Worm (Caenorhabditis elegans): ENCODE results near the gene F58E6.13.

The F58E6.13 gene

DNA sequence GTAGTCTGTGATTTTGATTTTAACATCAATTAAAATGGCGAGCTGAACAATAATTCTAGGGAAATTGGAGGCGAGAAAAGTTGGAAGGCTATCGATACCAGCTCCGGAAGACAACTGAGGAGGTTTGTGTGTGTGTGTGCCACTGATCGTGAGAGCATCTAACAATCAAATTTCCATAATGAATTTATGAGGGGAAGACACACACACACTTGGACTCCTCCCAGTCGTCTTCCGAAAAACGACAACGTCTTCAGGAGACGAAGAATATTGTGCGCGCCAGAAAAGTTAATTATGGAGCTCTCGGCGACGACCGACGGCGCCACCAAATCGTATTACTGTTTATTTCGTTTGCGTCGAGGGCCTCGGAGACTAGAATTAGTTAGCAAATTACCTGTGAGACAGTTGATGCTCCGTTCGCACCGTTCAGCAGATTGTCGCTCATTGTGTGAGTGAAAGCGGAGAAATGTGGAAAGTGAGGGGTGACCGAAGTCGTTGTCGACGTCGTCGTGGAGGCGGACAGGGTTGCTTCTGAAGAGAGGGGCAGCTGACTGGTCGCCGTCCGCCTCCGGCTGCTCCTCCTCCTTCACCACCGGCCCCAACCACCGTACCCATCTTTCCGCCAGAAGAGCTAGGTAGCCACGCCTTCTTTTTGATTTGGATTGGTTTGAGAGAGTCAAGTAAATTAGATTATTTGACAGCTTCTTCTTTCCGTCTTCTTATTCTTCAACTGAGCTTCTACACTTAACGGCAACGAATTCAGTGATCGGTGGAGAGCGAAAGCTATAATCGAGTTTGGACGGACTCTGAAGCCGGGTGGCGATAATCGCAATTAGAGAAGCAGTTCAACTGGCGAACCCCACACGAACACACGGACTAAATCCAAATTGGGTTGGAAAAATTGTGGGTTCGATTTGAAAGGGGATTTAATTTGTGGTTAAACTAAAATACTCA is 24.1 kb downstream of the F58E6.13 start, which contains the start of gene unc-42:
unc-42 (minus strand) TSS at position 564 of the 951 bp plus-strand sequence.
- TF ChIP-seq ama-1 (optimal IDR thresholded peaks at IDR 0.05) (no peak), pat-9 (tag; optimal IDR thresholded peaks at IDR 0.05) (no peak), ceh-6 (GFP tag; optimal IDR thresholded peaks at IDR 0.05) (no peak), ceh-22 (tag; optimal IDR thresholded peaks at IDR 0.05) (no peak), nfya-1 (tag; optimal IDR thresholded peaks at IDR 0.05) (peak; percentile 33), F13H6.1 (tag; optimal IDR thresholded peaks at IDR 0.05) (no peak), fkh-10 (GFP tag; optimal IDR thresholded peaks at IDR 0.05) (no peak), C38D4.7 (GFP tag; optimal IDR thresholded peaks at IDR 0.05) (no peak), ceh-2 (tag; optimal IDR thresholded peaks at IDR 0.05) (no peak), fax-1 (tag; optimal IDR thresholded peaks at IDR 0.05) (no peak), hlh-13 (GFP tag; optimal IDR thresholded peaks at IDR 0.05) (no peak), unc-55 (GFP tag; optimal IDR thresholded peaks at IDR 0.05) (no peak), mec-3 (tag; optimal IDR thresholded peaks at IDR 0.05; ENCODE audit: borderline replicate concordance) (no peak), madf-2 (tag; optimal IDR thresholded peaks at IDR 0.05) (no peak), ceh-31 (tag; optimal IDR thresholded peaks at IDR 0.05) (peak; percentile 69)

DNA sequence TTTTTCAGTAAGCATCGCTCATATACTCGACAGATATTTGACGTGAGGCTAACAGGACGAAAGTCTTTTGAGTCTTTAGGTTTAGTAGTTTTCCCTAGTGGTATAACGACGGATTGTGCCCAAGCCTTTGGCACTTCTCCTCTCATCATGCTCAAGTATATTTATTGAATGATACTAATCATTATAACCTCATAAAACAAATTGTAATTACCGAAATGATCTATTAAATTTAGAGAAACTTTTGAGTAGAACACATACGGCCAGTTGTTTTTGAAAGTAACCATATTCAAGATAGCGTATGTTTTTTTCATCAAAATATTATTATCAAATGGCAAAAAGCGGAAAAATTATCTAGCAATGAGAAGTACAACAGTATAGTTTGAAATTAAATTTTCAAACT is 26.3 kb downstream of the F58E6.13 start:
- TF ChIP-seq hlh-13 (GFP tag; optimal IDR thresholded peaks at IDR 0.05) = no peak
- no peak for TF ChIP-seq ceh-6 (GFP tag; optimal IDR thresholded peaks at IDR 0.05)
- TF ChIP-seq odd-2 (tag; optimal IDR thresholded peaks at IDR 0.05) = no peak
- no peak for TF ChIP-seq fax-1 (tag; optimal IDR thresholded peaks at IDR 0.05)
- TF ChIP-seq hlh-15 (tag; optimal IDR thresholded peaks at IDR 0.05) = no peak

DNA sequence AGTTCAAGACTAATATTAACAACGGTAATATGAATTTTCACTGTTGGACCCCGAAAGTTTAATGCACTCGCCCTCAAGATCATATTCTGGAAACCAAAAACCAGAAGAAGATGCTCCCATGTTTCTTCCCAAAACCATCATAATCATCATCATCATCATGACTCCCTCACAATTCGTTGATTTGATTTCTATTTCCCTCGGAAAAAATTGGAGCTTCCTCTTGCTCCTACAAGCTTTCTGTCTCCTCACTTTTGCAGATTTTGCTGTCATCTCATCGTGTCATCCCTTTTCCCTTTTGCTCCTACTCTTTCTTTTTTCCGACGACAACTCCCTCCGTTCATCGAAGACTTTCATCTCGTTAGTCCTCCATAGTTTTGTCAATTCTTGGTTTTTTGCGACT is 26.9 kb downstream of the F58E6.13 start, which contains the start of gene F46B6.2:
F46B6.2 (plus strand) TSS at position 316 of the 400 bp plus-strand sequence.
- TF ChIP-seq ztf-16 (tag; optimal IDR thresholded peaks at IDR 0.05) = no peak
- TF ChIP-seq sdc-2 (tag; optimal IDR thresholded peaks at IDR 0.05) = no peak
- no peak for TF ChIP-seq pat-9 (tag; optimal IDR thresholded peaks at IDR 0.05)
- TF ChIP-seq tbx-7 (tag; optimal IDR thresholded peaks at IDR 0.05) = no peak
- no peak for TF ChIP-seq npax-4 (tag; optimal IDR thresholded peaks at IDR 0.05)

DNA sequence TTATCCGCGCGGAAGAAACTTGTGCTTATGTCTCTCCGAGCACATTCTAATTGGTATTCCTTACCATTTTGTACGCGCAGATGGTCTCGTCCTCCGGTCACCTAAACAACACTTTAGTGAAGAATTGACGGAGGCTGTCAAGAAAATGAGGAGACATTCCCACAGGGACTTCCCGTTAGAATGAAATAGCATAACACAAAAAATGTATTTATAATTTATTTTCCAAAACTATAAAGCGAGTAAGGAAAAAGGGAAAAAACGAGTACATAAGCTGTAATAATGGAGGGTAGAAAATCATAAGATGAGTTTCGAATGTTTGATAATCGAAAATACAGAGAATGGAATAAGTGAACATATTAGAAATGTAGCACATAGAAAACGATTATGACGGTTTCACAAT is 30.7 kb downstream of the F58E6.13 start, which contains the start of gene F46B6.12:
F46B6.12 (minus strand) TSS at position 101 of the 400 bp plus-strand sequence.
- TF ChIP-seq nhr-232 (tag; optimal IDR thresholded peaks at IDR 0.05) (no peak), sox-4 (tag; optimal IDR thresholded peaks at IDR 0.05) (no peak), F13H6.1 (tag; optimal IDR thresholded peaks at IDR 0.05) (no peak), T23F11.4 (GFP tag; optimal IDR thresholded peaks at IDR 0.05) (no peak), elt-2 (tag; optimal IDR thresholded peaks at IDR 0.05) (no peak), hlh-6 (tag; optimal IDR thresholded peaks at IDR 0.05) (no peak), C08G9.2 (tag; optimal IDR thresholded peaks at IDR 0.05) (no peak), npax-4 (tag; optimal IDR thresholded peaks at IDR 0.05) (no peak), ceh-34 (tag; optimal IDR thresholded peaks at IDR 0.05) (no peak), eyg-1 (tag; optimal IDR thresholded peaks at IDR 0.05) (no peak)

DNA sequence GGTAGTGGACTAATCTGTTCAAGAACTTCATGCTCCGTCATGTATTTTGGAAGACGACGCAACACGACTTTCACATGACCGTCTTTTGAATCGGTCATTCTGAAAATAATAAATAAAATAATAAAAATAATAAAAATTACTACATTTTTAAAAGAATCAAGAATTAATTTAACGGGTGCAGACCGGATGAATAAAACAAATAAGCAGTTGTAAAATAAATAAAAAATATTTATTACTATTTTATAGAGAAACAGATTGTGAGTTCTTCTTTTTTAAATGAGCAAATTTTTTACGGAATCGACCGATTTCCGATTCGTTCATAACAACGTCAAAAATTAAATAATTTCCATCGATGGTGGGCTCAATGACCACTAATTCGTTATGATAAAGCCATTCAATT is 32.6 kb downstream of the F58E6.13 start, which contains the start of gene smg-4:
smg-4 (minus strand) TSS at position 101 of the 400 bp plus-strand sequence.
- TF ChIP-seq K02D7.2 (tag; optimal IDR thresholded peaks at IDR 0.05) = no peak
- no peak for TF ChIP-seq ceh-30 (tag; optimal IDR thresholded peaks at IDR 0.05)

DNA sequence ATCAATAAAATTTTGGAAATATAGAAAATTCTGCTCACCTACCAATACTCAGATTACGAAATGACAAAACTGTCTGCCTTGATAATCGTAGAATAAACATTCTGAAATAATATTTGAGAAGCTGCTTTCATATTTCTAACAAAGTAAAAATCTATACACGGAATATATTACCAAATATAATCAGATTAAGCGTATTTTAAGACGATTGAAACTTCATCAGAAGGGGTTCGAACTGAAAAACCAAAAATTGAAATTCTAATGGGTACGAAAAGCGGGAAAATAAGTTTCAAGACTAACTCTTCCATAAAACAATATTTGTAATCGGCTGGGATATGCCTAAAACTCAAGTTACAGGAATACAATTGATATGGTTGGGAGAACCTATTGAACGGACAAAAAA is 34.4 kb downstream of the F58E6.13 start, which contains the start of gene F46B6.4:
F46B6.4 (minus strand) TSS at position 101 of the 400 bp plus-strand sequence.
- no peak for TF ChIP-seq ceh-24 (tag; optimal IDR thresholded peaks at IDR 0.05)
- no peak for TF ChIP-seq zip-5 (tag; optimal IDR thresholded peaks at IDR 0.05)
